Fruit fly (Drosophila melanogaster) whole organism, embryonic: ENCODE results near the gene Setx.

ENCODE experiments used
- Antp ChIP-seq: fragments of 200-800 bp; sonication (Bioruptor generic); optimal IDR thresholded peaks from 3 replicates; lab custom pipeline; 2016; ENCODE audit warnings: missing biosample characterization, missing genetic modification characterization
- CG10147 ChIP-seq: fragments of 200-800 bp; sonication (Bioruptor generic); optimal IDR thresholded peaks from 2 replicates; lab custom pipeline; 2019; ENCODE audit warnings: missing biosample characterization, mild to moderate bottlenecking, missing genetic modification characterization, moderate library complexity
- CG10209 ChIP-seq: fragments of 200-800 bp; sonication (Bioruptor generic); optimal IDR thresholded peaks from 3 replicates; lab custom pipeline; 2017; ENCODE audit warnings: missing biosample characterization, mild to moderate bottlenecking, missing genetic modification characterization, missing genetic modification reagents
- CG1024 ChIP-seq: fragments of 200-800 bp; sonication (Bioruptor generic); IDR thresholded peaks from 2 replicates; pipeline ENCODE4 v1.3.6; 2022; ENCODE audit warnings: missing biosample characterization, missing genetic modification characterization
- CG10654 ChIP-seq: fragments of 200-800 bp; sonication (Bioruptor generic); optimal IDR thresholded peaks from 2 replicates; lab custom pipeline; 2016; ENCODE audit warnings: missing biosample characterization, missing genetic modification characterization
- CG12071 ChIP-seq: fragments of 200-800 bp; sonication (Bioruptor generic); optimal IDR thresholded peaks from 3 replicates; lab custom pipeline; 2018; ENCODE audit warnings: missing biosample characterization, mild to moderate bottlenecking, missing genetic modification characterization
- CG2129 ChIP-seq: fragments of 200-800 bp; sonication (Bioruptor generic); IDR thresholded peaks from 2 replicates; pipeline ENCODE4 v1.3.6; 2022; ENCODE audit warnings: missing biosample characterization, missing genetic modification characterization; ENCODE audit not compliant: partially characterized antibody
- CG31365 ChIP-seq: fragments of 200-800 bp; sonication (Bioruptor generic); optimal IDR thresholded peaks from 2 replicates; lab custom pipeline; 2018; ENCODE audit warnings: missing biosample characterization, mild to moderate bottlenecking, missing genetic modification characterization
- CG3163 ChIP-seq: fragments of 200-800 bp; sonication (Bioruptor generic); optimal IDR thresholded peaks from 3 replicates; lab custom pipeline; 2016; ENCODE audit warnings: missing biosample characterization, missing genetic modification characterization
- CG32767 ChIP-seq: fragments of 200-800 bp; sonication (Bioruptor generic); IDR thresholded peaks from 2 replicates; pipeline ENCODE4 v1.3.6; 2022; ENCODE audit warnings: missing biosample characterization, missing genetic modification characterization
- CG3726 ChIP-seq: fragments of 200-800 bp; sonication (Bioruptor generic); IDR thresholded peaks from 3 replicates; pipeline ENCODE4, ENCODE4 v1.3.6; 2022; ENCODE audit warnings: missing biosample characterization, missing genetic modification characterization
- CG6683 ChIP-seq: fragments of 200-800 bp; sonication (Bioruptor generic); optimal IDR thresholded peaks from 2 replicates; lab custom pipeline; 2017; ENCODE audit warnings: missing biosample characterization, mild to moderate bottlenecking, missing genetic modification characterization, missing genetic modification reagents
- CG6689 ChIP-seq: fragments of 200-800 bp; sonication (Bioruptor generic); IDR thresholded peaks from 2 replicates; pipeline ENCODE4 v1.3.6; 2022; ENCODE audit warnings: missing biosample characterization, missing genetic modification characterization
- CG9437 ChIP-seq: fragments of 200-800 bp; sonication (Bioruptor generic); optimal IDR thresholded peaks from 2 replicates; lab custom pipeline; 2018; ENCODE audit warnings: missing biosample characterization, mild to moderate bottlenecking, missing genetic modification characterization
- Dll ChIP-seq: fragments of 200-800 bp; sonication (Bioruptor generic); IDR thresholded peaks from 4 replicates; pipeline ENCODE4 v1.3.6; 2022; ENCODE audit warnings: missing biosample characterization, missing genetic modification characterization; ENCODE audit not compliant: partially characterized antibody
- E2f1 ChIP-seq: fragments of 200-800 bp; sonication (Bioruptor generic); IDR thresholded peaks from 2 replicates; pipeline ENCODE4 v1.3.6; 2022; ENCODE audit warnings: missing biosample characterization, missing genetic modification characterization
- Hey ChIP-seq: fragments of 200-800 bp; sonication (Bioruptor generic); optimal IDR thresholded peaks from 3 replicates; lab custom pipeline; 2018; ENCODE audit warnings: missing biosample characterization, mild to moderate bottlenecking, missing genetic modification characterization
- HmgD ChIP-seq: fragments of 200-800 bp; sonication (Bioruptor generic); optimal IDR thresholded peaks from 3 replicates; lab custom pipeline; 2016; ENCODE audit warnings: missing biosample characterization, missing genetic modification characterization
- Hr51 ChIP-seq, 2 experiments: fragments of 200-800 bp; sonication (Bioruptor generic); optimal IDR thresholded peaks; 2 replicates in 1 of 2; 3 replicates in 1 of 2; lab custom pipeline; 2016 to 2018; ENCODE audit warnings: missing biosample characterization in 2 of 2, missing genetic modification characterization in 2 of 2, mild to moderate bottlenecking in 1 of 2, moderate library complexity in 1 of 2
- Meics ChIP-seq: fragments of 200-800 bp; sonication (Bioruptor generic); optimal IDR thresholded peaks from 2 replicates; lab custom pipeline; 2017; ENCODE audit warnings: missing biosample characterization, mild to moderate bottlenecking, missing genetic modification characterization
- Vsx1 ChIP-seq: fragments of 200-800 bp; sonication (Bioruptor generic); optimal IDR thresholded peaks from 2 replicates; lab custom pipeline; 2017; ENCODE audit warnings: missing biosample characterization, mild to moderate bottlenecking, missing genetic modification characterization, missing genetic modification reagents
- ap ChIP-seq: fragments of 200-800 bp; sonication (Bioruptor generic); IDR thresholded peaks from 2 replicates; pipeline ENCODE4 v1.3.6; 2022; ENCODE audit warnings: missing biosample characterization, missing genetic modification characterization
- bigmax ChIP-seq: fragments of 200-800 bp; sonication (Bioruptor generic); optimal IDR thresholded peaks from 2 replicates; lab custom pipeline; 2018; ENCODE audit warnings: missing biosample characterization, mild to moderate bottlenecking, missing genetic modification characterization
- ems ChIP-seq: fragments of 200-800 bp; sonication (Bioruptor generic); optimal IDR thresholded peaks from 3 replicates; lab custom pipeline; 2016; ENCODE audit warnings: missing biosample characterization, missing genetic modification characterization
- fru ChIP-seq: fragments of >200 bp; optimal IDR thresholded peaks from 2 replicates; lab custom pipeline; 2017
- ftz-f1 ChIP-seq: fragments of 200-800 bp; sonication (Bioruptor generic); optimal IDR thresholded peaks from 2 replicates; lab custom pipeline; 2016; ENCODE audit warnings: missing biosample characterization, missing genetic modification characterization
- grn ChIP-seq: fragments of 200-800 bp; sonication (Bioruptor generic); optimal IDR thresholded peaks from 3 replicates; lab custom pipeline; 2017; ENCODE audit warnings: missing biosample characterization, missing genetic modification characterization
- gro ChIP-seq: fragments of 200-800 bp; sonication (Bioruptor generic); optimal IDR thresholded peaks from 2 replicates; lab custom pipeline; 2016; ENCODE audit warnings: missing biosample characterization, missing genetic modification characterization
- h ChIP-seq: fragments of >200 bp; optimal IDR thresholded peaks from 2 replicates; lab custom pipeline; 2017
- otp ChIP-seq: fragments of 200-800 bp; sonication (Bioruptor generic); IDR thresholded peaks from 3 replicates; pipeline ENCODE4, ENCODE4 v1.3.6; 2022; ENCODE audit warnings: missing biosample characterization, missing genetic modification characterization
- peb ChIP-seq: fragments of 200-800 bp; sonication (Bioruptor generic); IDR thresholded peaks from 2 replicates; pipeline ENCODE4 v1.3.6; 2022; ENCODE audit warnings: missing biosample characterization, missing genetic modification characterization
- pita ChIP-seq: fragments of 200-800 bp; sonication (Bioruptor generic); optimal IDR thresholded peaks from 2 replicates; lab custom pipeline; 2017; ENCODE audit warnings: missing biosample characterization, mild to moderate bottlenecking, missing genetic modification characterization
- ranshi ChIP-seq: fragments of 200-800 bp; sonication (Bioruptor generic); IDR thresholded peaks from 2 replicates; pipeline ENCODE4 v1.3.6; 2022; ENCODE audit warnings: missing biosample characterization, missing genetic modification characterization
- ro ChIP-seq: fragments of 200-800 bp; sonication (Bioruptor generic); IDR thresholded peaks from 2 replicates; pipeline ENCODE4 v1.3.6; 2022; ENCODE audit warnings: missing biosample characterization, missing genetic modification characterization
- stc ChIP-seq: fragments of 200-800 bp; sonication (Bioruptor generic); IDR thresholded peaks from 2 replicates; pipeline ENCODE4 v1.3.6; 2022; ENCODE audit warnings: missing biosample characterization, missing genetic modification characterization
- trem ChIP-seq: fragments of 200-800 bp; optimal IDR thresholded peaks from 3 replicates; lab custom pipeline; 2019; ENCODE audit warnings: missing biosample characterization, mild to moderate bottlenecking, missing genetic modification characterization, moderate library complexity
- unpg ChIP-seq: fragments of 200-800 bp; sonication (Bioruptor generic); optimal IDR thresholded peaks from 3 replicates; lab custom pipeline; 2018; ENCODE audit warnings: missing biosample characterization, mild to moderate bottlenecking, missing genetic modification characterization, moderate library complexity
- zfh2 ChIP-seq: fragments of 200-800 bp; sonication (Bioruptor generic); optimal IDR thresholded peaks from 2 replicates; lab custom pipeline; 2016; ENCODE audit warnings: missing biosample characterization, missing genetic modification characterization

The Setx gene

DNA sequence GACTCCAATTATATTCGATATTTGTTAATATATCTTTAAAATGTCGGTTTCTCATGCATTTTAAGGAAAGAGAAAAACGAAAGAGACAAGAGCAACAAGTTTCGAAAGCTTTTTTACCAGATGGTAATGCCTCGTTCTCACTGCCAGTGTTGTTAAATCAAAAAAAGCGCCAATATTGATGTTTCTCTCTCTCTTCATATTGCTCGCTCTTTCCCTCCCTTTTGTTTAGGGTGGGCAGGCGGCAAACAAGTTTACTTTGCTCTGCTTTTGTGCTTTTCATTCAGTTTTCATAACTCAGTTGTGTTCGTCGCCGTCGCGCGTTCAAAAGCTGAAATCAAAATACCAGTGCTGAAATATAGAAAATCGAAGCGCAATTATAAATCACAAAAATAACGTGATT, 55.5 kb downstream of the Setx start (continued):
- TF ChIP-seq otp (GFP tag; lab: Robert Waterston, UW) (no peak; the same call in 2 of the 3 replicates), stc (peak; percentile 47; the same call in 1 of the 2 replicates), Antp (GFP tag; lab: Kevin White, UChicago) (no peak), E2f1 (GFP tag; lab: Robert Waterston, UW) (peak; percentile 31; the same call in 1 of the 2 replicates), grn (GFP tag; lab: Kevin White, UChicago) (no peak), CG12071 (GFP tag; lab: Kevin White, UChicago) (peak; percentile 61), ranshi (GFP tag; lab: Robert Waterston, UW) (no peak; the same call in 1 of the 2 replicates), CG6683 (no peak), zfh2 (GFP tag; lab: Kevin White, UChicago) (no peak), CG3726 (GFP tag; lab: Robert Waterston, UW) (no peak), ap (no peak), ems (GFP tag; lab: Kevin White, UChicago) (peak; percentile 6), h (lab: Kevin White, UChicago) (no peak), gro (GFP tag; lab: Kevin White, UChicago) (peak; percentile 66), CG9437 (GFP tag; lab: Kevin White, UChicago) (no peak), CG6689 (GFP tag; lab: Robert Waterston, UW) (peak; percentile 31; the same call in 1 of the 2 replicates), Hey (tag; lab: Kevin White, UChicago) (no peak), Dll (peak; percentile 48; the same call in 1 of the 4 replicates), trem (tag; lab: Kevin White, UChicago) (no peak), CG10654 (GFP tag; lab: Kevin White, UChicago) (no peak), CG31365 (tag; lab: Kevin White, UChicago) (peak; percentile 64), Meics (GFP tag; lab: Kevin White, UChicago) (peak; percentile 52), CG1024 (GFP tag; lab: Robert Waterston, UW) (no peak), CG10209 (GFP tag; lab: Kevin White, UChicago) (peak; percentile 29), fru (lab: Kevin White, UChicago) (no peak), bigmax (GFP tag; lab: Kevin White, UChicago) (no peak), CG10147 (GFP tag; lab: Kevin White, UChicago) (peak; percentile 31), CG3163 (peak; percentile 97), unpg (GFP tag; lab: Kevin White, UChicago) (peak; percentile 46), CG2129 (GFP tag; lab: Robert Waterston, UW) (no peak), ftz-f1 (no peak), ro (GFP tag; lab: Robert Waterston, UW) (no peak), HmgD (GFP tag; lab: Kevin White, UChicago) (no peak), CG32767 (no peak), pita (GFP tag; lab: Kevin White, UChicago) (no peak), peb (GFP tag; lab: Robert Waterston, UW) (no peak), Hr51 (GFP tag; optimal IDR thresholded peaks at IDR 0.05; lab: Kevin White, UChicago) (peak in 1 of 2 experiments; percentile 49), Vsx1 (GFP tag; lab: Kevin White, UChicago) (peak; percentile 6)
